Worm (Caenorhabditis elegans): Measurements from ENCODE around the gene ZK757.10.

ZK757.10 gene

DNA sequence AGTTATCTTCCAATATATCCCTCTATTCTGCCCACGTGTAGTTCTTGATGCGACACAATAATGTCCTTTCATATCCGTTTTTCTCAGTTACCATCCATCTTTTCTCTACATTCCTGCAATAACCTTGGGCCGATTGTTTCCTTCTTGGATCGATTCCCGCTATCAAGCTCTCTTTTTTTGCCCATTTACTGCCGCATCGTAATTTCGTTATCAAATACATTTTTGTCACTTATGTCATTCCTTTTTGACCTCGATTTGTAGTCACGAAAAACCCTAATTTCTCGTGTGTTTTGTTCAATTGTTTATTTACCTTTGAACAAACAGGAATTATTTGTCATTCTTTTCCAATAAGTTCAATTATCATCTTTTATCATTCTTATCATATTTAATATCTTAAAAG, 27.1 kb upstream of the ZK757.10 start:
- TF ChIP-seq ztf-23 (GFP tag; IDR thresholded peaks at IDR 0.05) (no peak), ztf-29 (GFP tag; IDR thresholded peaks at IDR 0.05) (no peak), cog-1 (tag; optimal IDR thresholded peaks at IDR 0.05) (no peak), flt-1 (GFP tag; IDR thresholded peaks at IDR 0.05) (no peak), ref-1 (GFP tag; conservative IDR thresholded peaks at IDR 0.05) (no peak), tab-1 (GFP tag; IDR thresholded peaks at IDR 0.05) (no peak), klf-2 (GFP tag; conservative IDR thresholded peaks at IDR 0.05) (no peak), med-1 (GFP tag; optimal IDR thresholded peaks at IDR 0.05; ENCODE audit: insufficient read depth) (no peak), T22C8.4 (GFP tag; IDR thresholded peaks at IDR 0.05) (no peak)

- no peak for TF ChIP-seq klf-2 (GFP tag; conservative IDR thresholded peaks at IDR 0.05)
- TF ChIP-seq ztf-29 (GFP tag; IDR thresholded peaks at IDR 0.05) = no peak
- TF ChIP-seq T22C8.4 (GFP tag; IDR thresholded peaks at IDR 0.05) = no peak
- TF ChIP-seq flt-1 (GFP tag; IDR thresholded peaks at IDR 0.05) = no peak
- no peak for TF ChIP-seq med-1 (GFP tag; optimal IDR thresholded peaks at IDR 0.05; ENCODE audit: insufficient read depth)
- no peak for TF ChIP-seq cog-1 (tag; optimal IDR thresholded peaks at IDR 0.05)
- no peak for TF ChIP-seq ref-1 (GFP tag; conservative IDR thresholded peaks at IDR 0.05)
- no peak for TF ChIP-seq tab-1 (GFP tag; IDR thresholded peaks at IDR 0.05)
- TF ChIP-seq ztf-23 (GFP tag; IDR thresholded peaks at IDR 0.05) = no peak
Observed at ce11 chrIII:9850877-9851276, 26.2 kb upstream of the ZK757.10 start.

DNA sequence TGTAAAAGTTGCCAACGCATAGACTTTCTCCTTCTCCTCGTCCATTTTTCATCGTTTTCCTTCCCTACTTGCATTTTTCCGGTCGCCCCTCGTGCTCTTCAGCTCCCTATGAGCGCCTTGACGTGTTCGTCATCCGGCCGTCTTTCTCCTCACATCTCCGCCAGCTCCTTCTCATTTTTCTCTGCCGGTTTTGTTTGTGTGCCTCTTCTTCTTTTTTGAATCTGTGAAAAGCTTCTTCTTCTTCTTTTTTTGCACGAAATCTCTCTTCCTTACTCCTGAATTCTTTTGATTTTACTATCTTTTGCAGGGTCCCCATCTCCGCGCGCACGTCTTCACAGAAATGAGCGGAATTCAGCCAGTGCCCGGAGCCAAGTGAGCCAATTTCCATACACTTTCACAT, 25.5 kb upstream of the ZK757.10 start, which contains the start of gene K11H3.3:
K11H3.3 (plus strand) TSS at position 308 of the 400 bp plus-strand sequence.
- TF ChIP-seq tab-1 (GFP tag; IDR thresholded peaks at IDR 0.05) (no peak), ztf-29 (GFP tag; IDR thresholded peaks at IDR 0.05) (no peak), T22C8.4 (GFP tag; IDR thresholded peaks at IDR 0.05) (no peak), ref-1 (GFP tag; conservative IDR thresholded peaks at IDR 0.05) (no peak), flt-1 (GFP tag; IDR thresholded peaks at IDR 0.05) (no peak), med-1 (GFP tag; optimal IDR thresholded peaks at IDR 0.05; ENCODE audit: insufficient read depth) (no peak), cog-1 (tag; optimal IDR thresholded peaks at IDR 0.05) (no peak), ztf-23 (GFP tag; IDR thresholded peaks at IDR 0.05) (no peak), klf-2 (GFP tag; conservative IDR thresholded peaks at IDR 0.05) (no peak)

DNA sequence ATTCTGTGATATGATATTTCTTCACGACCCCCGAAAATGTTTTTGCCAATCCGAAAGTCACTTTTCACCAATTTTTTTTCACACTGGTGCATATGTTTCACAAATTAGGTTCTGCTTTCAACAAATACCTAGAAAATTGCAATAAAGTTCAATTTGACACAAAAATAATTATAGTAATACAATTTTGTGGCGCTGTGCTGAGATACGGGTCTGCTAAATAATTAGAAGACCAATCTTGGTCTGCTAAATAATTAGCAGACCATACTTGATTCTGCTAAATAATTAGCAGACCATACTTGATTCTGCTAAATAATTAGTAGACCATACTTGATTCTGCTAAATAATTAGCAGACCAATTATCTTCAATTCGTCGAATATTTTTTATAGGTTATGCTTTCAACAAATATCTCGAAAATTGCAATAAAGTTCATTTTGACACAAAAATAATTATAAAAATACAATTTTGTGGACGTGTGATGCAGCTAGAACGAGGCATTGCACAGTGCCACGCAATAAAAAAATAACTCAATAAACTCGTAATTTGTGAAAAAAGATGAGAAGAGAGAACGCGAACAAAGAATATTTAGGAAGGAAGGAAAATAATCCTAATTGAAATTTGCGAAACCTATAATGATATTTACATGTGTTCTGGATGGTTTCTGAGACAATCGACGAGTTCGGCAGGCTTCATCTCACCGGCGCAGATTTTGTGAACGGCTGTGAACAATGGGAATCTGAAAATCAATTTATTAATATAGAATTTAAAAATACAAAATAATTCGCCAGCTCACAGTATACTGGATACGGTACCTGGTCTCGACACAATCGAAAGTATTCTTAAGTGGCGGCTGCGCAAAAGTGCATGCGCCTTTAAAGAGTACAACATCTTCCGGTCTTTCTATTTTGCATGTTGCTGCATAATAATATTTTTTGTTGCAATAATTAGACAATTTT, 23.1 kb upstream of the ZK757.10 start:
- no peak for TF ChIP-seq ref-1 (GFP tag; conservative IDR thresholded peaks at IDR 0.05)
- no peak for TF ChIP-seq med-1 (GFP tag; optimal IDR thresholded peaks at IDR 0.05; ENCODE audit: insufficient read depth)
- TF ChIP-seq ztf-23 (GFP tag; IDR thresholded peaks at IDR 0.05) = no peak
- TF ChIP-seq flt-1 (GFP tag; IDR thresholded peaks at IDR 0.05) = no peak
- no peak for TF ChIP-seq T22C8.4 (GFP tag; IDR thresholded peaks at IDR 0.05)
- no peak for TF ChIP-seq ztf-29 (GFP tag; IDR thresholded peaks at IDR 0.05)
- no peak for TF ChIP-seq tab-1 (GFP tag; IDR thresholded peaks at IDR 0.05)
- TF ChIP-seq cog-1 (tag; optimal IDR thresholded peaks at IDR 0.05) = no peak

DNA sequence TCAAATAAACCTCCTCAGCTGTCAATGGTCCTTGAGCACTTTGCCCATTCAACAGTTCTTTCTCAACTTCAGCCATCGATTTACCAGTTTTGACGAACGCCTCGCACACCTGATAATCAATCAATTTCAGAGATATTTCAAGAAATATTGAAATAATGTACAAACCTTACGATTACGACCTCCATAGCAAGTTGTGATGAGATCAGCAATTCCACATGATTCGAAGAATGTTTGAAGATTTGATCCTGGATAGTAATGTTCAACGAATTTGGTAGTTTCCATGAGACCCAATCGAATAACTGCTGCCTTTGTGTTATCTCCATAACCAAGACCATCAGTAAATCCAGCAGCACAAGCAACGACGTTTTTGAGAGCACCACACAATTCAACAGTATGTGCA, 22.1 kb upstream of the ZK757.10 start:
- TF ChIP-seq klf-2 (GFP tag; conservative IDR thresholded peaks at IDR 0.05) (no peak), med-1 (GFP tag; optimal IDR thresholded peaks at IDR 0.05; ENCODE audit: insufficient read depth) (no peak), ztf-29 (GFP tag; IDR thresholded peaks at IDR 0.05) (no peak), ztf-23 (GFP tag; IDR thresholded peaks at IDR 0.05) (no peak), ref-1 (GFP tag; conservative IDR thresholded peaks at IDR 0.05) (no peak), cog-1 (tag; optimal IDR thresholded peaks at IDR 0.05) (no peak), T22C8.4 (GFP tag; IDR thresholded peaks at IDR 0.05) (no peak), tab-1 (GFP tag; IDR thresholded peaks at IDR 0.05) (no peak), flt-1 (GFP tag; IDR thresholded peaks at IDR 0.05) (no peak)

- no peak for TF ChIP-seq T22C8.4 (GFP tag; IDR thresholded peaks at IDR 0.05)
- TF ChIP-seq ref-1 (GFP tag; conservative IDR thresholded peaks at IDR 0.05) = no peak
- no peak for TF ChIP-seq flt-1 (GFP tag; IDR thresholded peaks at IDR 0.05)
- no peak for TF ChIP-seq cog-1 (tag; optimal IDR thresholded peaks at IDR 0.05)
- TF ChIP-seq med-1 (GFP tag; optimal IDR thresholded peaks at IDR 0.05; ENCODE audit: insufficient read depth) = no peak
- no peak for TF ChIP-seq klf-2 (GFP tag; conservative IDR thresholded peaks at IDR 0.05)
- TF ChIP-seq ztf-29 (GFP tag; IDR thresholded peaks at IDR 0.05) = no peak
Observed at ce11 chrIII:9857110-9857509, 19.9 kb upstream of the ZK757.10 start.

DNA sequence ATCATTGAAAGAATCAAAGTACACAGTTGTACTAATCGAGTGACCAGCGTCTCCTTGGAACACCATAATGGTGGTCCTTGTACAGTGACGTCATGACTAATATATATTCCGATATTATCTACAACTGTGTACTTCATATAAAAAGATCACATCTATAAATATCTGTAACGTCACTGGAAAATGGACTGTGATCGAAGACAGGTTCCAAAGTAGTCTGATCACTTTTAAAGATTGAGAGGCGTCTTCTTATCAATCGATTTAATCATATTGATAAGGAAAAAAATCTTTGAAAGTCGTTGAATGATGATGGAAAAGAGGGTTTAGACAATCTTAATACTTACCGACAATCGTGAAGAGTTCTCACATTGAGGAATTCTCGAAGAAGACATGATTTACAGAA, 19.0 kb upstream of the ZK757.10 start:
- TF ChIP-seq cog-1 (tag; optimal IDR thresholded peaks at IDR 0.05) (no peak), ztf-23 (GFP tag; IDR thresholded peaks at IDR 0.05) (no peak), T22C8.4 (GFP tag; IDR thresholded peaks at IDR 0.05) (no peak), klf-2 (GFP tag; conservative IDR thresholded peaks at IDR 0.05) (no peak), med-1 (GFP tag; optimal IDR thresholded peaks at IDR 0.05; ENCODE audit: insufficient read depth) (no peak), flt-1 (GFP tag; IDR thresholded peaks at IDR 0.05) (no peak), ref-1 (GFP tag; conservative IDR thresholded peaks at IDR 0.05) (no peak), ztf-29 (GFP tag; IDR thresholded peaks at IDR 0.05) (no peak), tab-1 (GFP tag; IDR thresholded peaks at IDR 0.05) (no peak)

- TF ChIP-seq ref-1 (GFP tag; conservative IDR thresholded peaks at IDR 0.05) = no peak
- no peak for TF ChIP-seq flt-1 (GFP tag; IDR thresholded peaks at IDR 0.05)
- no peak for TF ChIP-seq med-1 (GFP tag; optimal IDR thresholded peaks at IDR 0.05; ENCODE audit: insufficient read depth)
- no peak for TF ChIP-seq ztf-23 (GFP tag; IDR thresholded peaks at IDR 0.05)
- no peak for TF ChIP-seq tab-1 (GFP tag; IDR thresholded peaks at IDR 0.05)
- TF ChIP-seq klf-2 (GFP tag; conservative IDR thresholded peaks at IDR 0.05) = no peak
- TF ChIP-seq cog-1 (tag; optimal IDR thresholded peaks at IDR 0.05) = no peak
- no peak for TF ChIP-seq T22C8.4 (GFP tag; IDR thresholded peaks at IDR 0.05)
- no peak for TF ChIP-seq ztf-29 (GFP tag; IDR thresholded peaks at IDR 0.05)
Observed at ce11 chrIII:9859133-9859775, 17.8 kb upstream of the ZK757.10 start, which contains the start of gene gpdh-2. Gene gpdh-2 (minus strand): TSS chrIII:9859183.
